Fruit fly (Drosophila melanogaster): ENCODE measurements around the gene Lsd-2.

Lsd-2 gene

DNA sequence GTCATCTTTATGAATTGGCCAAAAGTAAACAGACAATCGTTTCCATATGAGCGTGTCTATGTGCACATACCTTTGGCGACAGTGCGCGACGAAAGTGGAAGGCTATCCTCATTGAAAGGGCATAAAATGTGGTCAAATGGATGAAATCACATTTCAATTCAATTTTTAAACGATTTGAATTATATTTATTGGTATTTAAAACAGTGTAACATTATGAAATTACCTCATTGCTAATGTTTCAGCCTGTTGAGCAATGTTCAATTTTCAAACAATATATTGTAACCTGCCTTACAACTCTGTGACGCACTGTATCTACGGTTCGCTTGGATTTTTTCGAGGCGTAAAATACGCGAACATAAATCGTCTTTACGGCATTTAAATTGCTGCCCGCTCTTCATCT, 44.1 kb upstream of the Lsd-2 start (continued):
- TF ChIP-seq CG34224 (GFP tag; IDR thresholded peaks at IDR 0.05; ENCODE audit: partially characterized antibody) (no peak), MESR4 (GFP tag; optimal IDR thresholded peaks at IDR 0.05) (no peak), CG17328 (GFP tag; IDR thresholded peaks at IDR 0.05) (no peak), gfzf (GFP tag; optimal IDR thresholded peaks at IDR 0.05) (no peak), Fer3 (tag; optimal IDR thresholded peaks at IDR 0.05) (peak; percentile 48), Meics (GFP tag; optimal IDR thresholded peaks at IDR 0.05) (peak; percentile 61), CG30431 (GFP tag; optimal IDR thresholded peaks at IDR 0.05) (no peak), row (GFP tag; IDR thresholded peaks at IDR 0.05) (peak; percentile 59), CG11560 (tag; IDR thresholded peaks at IDR 0.05) (no peak), Doc2 (GFP tag; IDR thresholded peaks at IDR 0.05) (no peak), mirr (GFP tag; optimal IDR thresholded peaks at IDR 0.05) (no peak), CG31365 (tag; optimal IDR thresholded peaks at IDR 0.05) (no peak), org-1 (GFP tag; optimal IDR thresholded peaks at IDR 0.05) (peak; percentile 30), YL-1 (GFP tag; optimal IDR thresholded peaks at IDR 0.05) (no peak), Mes4 (GFP tag; optimal IDR thresholded peaks at IDR 0.05) (no peak), Lpt (GFP tag; optimal IDR thresholded peaks at IDR 0.05) (no peak), vvl (GFP tag; IDR thresholded peaks at IDR 0.05) (0 out of 2 replicates have a peak, but pooled peaks have one; percentile 21), zen (tag; optimal IDR thresholded peaks at IDR 0.05) (no peak), Antp (GFP tag; optimal IDR thresholded peaks at IDR 0.05) (no peak), CG1603 (tag; optimal IDR thresholded peaks at IDR 0.05) (peak; percentile 31), da (GFP tag; optimal IDR thresholded peaks at IDR 0.05) (no peak), chm (GFP tag; IDR thresholded peaks at IDR 0.05) (no peak), Ptx1 (GFP tag; IDR thresholded peaks at IDR 0.05) (peak; percentile 44), CG13624 (GFP tag; optimal IDR thresholded peaks at IDR 0.05) (peak; percentile 33), klu (GFP tag; IDR thresholded peaks at IDR 0.05) (no peak), en (GFP tag; optimal IDR thresholded peaks at IDR 0.05) (no peak), GATAe (GFP tag; conservative IDR thresholded peaks at IDR 0.05) (no peak), CG15696 (tag; optimal IDR thresholded peaks at IDR 0.05) (no peak), CG12071 (GFP tag; optimal IDR thresholded peaks at IDR 0.05) (peak; percentile 21), Deaf1 (tag; optimal IDR thresholded peaks at IDR 0.05) (peak; percentile 9), CG8089 (GFP tag; optimal IDR thresholded peaks at IDR 0.05) (no peak), HmgZ (tag; optimal IDR thresholded peaks at IDR 0.05) (peak; percentile 38), CkIIα-i1 (GFP tag; IDR thresholded peaks at IDR 0.05) (no peak), toy (GFP tag; IDR thresholded peaks at IDR 0.05) (no peak), Oaz (GFP tag; IDR thresholded peaks at IDR 0.05) (0 out of 2 replicates have a peak, but pooled peaks have one; percentile 14), CG18476 (GFP tag; optimal IDR thresholded peaks at IDR 0.05) (no peak), CG7963 (GFP tag; IDR thresholded peaks at IDR 0.05; ENCODE audit: partially characterized antibody) (no peak), CG18011 (GFP tag; optimal IDR thresholded peaks at IDR 0.05) (no peak), sens-2 (GFP tag; IDR thresholded peaks at IDR 0.05) (no peak), Hr51 (GFP tag; optimal IDR thresholded peaks at IDR 0.05) (peak; percentile 1 to 62), CG13424 (tag; optimal IDR thresholded peaks at IDR 0.05) (peak; percentile 37), CG9215 (GFP tag; IDR thresholded peaks at IDR 0.05) (peak; percentile 68), CG9817 (tag; optimal IDR thresholded peaks at IDR 0.05) (peak; percentile 50), sc (optimal IDR thresholded peaks at IDR 0.05) (no peak), sc (GFP tag; optimal IDR thresholded peaks at IDR 0.05) (no peak), CG8944 (GFP tag; optimal IDR thresholded peaks at IDR 0.05) (no peak), CG6689 (GFP tag; IDR thresholded peaks at IDR 0.05) (0 out of 2 replicates have a peak, but pooled peaks have one; percentile 46), Lim3 (GFP tag; IDR thresholded peaks at IDR 0.05) (no peak), NfI (GFP tag; optimal IDR thresholded peaks at IDR 0.05) (peak; percentile 14), Hand (GFP tag; optimal IDR thresholded peaks at IDR 0.05) (peak; percentile 22), CG11504 (tag; optimal IDR thresholded peaks at IDR 0.05) (peak; percentile 62), cas (GFP tag; IDR thresholded peaks at IDR 0.05) (0 out of 2 replicates have a peak, but pooled peaks have one; percentile 5)
